Worm (Caenorhabditis elegans): Measurements from ENCODE around the gene D1046.2.
A peak's percentile ranks its signal among the peaks of the same experiment; 100 is the strongest.

The D1046.2 gene

ce11 chrIV:8921956-8922355 is 3.9 kb downstream of the D1046.2 start, which contains the start of gene D1046.16 (continued):
- TF ChIP-seq lin-15B (tag; optimal IDR thresholded peaks at IDR 0.05) (peak; percentile 49), elt-3 (tag; optimal IDR thresholded peaks at IDR 0.05) (no peak), egl-27 (tag; optimal IDR thresholded peaks at IDR 0.05) (no peak), ceh-28 (tag; optimal IDR thresholded peaks at IDR 0.05) (peak; percentile 68), nhr-11 (tag; optimal IDR thresholded peaks at IDR 0.05) (no peak), nhr-237 (tag; optimal IDR thresholded peaks at IDR 0.05) (no peak)

- TF ChIP-seq egl-5 (tag; optimal IDR thresholded peaks at IDR 0.05) (peak; percentile 72), ztf-4 (tag; optimal IDR thresholded peaks at IDR 0.05) (no peak), nhr-23 (tag; optimal IDR thresholded peaks at IDR 0.05) (no peak), nhr-11 (tag; optimal IDR thresholded peaks at IDR 0.05) (no peak), pha-4 (tag; optimal IDR thresholded peaks at IDR 0.05) (no peak), aly-2 (tag; optimal IDR thresholded peaks at IDR 0.05) (no peak), fkh-2 (tag; optimal IDR thresholded peaks at IDR 0.05) (no peak)
Observed at ce11 chrIV:8921166-8921565, 4.7 kb downstream of the D1046.2 start.

DNA sequence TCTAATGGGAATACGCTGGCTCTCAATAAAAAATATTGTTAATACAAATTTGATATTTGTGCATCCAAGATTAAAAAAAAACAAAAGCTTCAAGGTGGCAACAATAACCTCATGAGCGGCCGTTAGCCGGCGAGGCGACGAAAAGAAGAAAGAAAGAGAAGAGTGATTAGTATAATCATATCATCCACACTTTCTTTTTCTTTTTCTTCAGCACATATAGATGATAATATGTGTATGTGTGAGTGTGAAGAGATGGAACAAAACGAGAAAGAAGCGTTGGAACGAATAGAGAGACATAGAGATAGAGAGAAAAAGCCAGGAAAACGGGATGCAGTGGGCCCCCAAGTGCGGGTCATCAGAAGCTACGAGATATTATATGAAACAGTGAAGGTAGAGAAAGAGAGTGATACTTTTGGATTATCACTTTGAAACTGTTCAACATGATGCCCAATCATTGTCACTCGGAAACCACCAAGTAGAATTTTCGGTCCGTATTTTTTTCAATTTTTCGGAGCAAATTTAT is 5.5 kb downstream of the D1046.2 start:
- TF ChIP-seq hmg-11 (tag; optimal IDR thresholded peaks at IDR 0.05) (peak; percentile 41), unc-39 (tag; optimal IDR thresholded peaks at IDR 0.05) (no peak), lin-39 (tag; optimal IDR thresholded peaks at IDR 0.05) (peak; percentile 6), lin-15B (tag; optimal IDR thresholded peaks at IDR 0.05) (no peak), elt-3 (tag; optimal IDR thresholded peaks at IDR 0.05) (peak in 1 of 3 experiments; percentile 56), nhr-43 (tag; optimal IDR thresholded peaks at IDR 0.05; ENCODE audit: poor library complexity, severe bottlenecking) (peak; percentile 1), nhr-23 (tag; optimal IDR thresholded peaks at IDR 0.05) (peak; percentile 40), nfya-1 (tag; optimal IDR thresholded peaks at IDR 0.05; ENCODE audit: insufficient read depth) (peak; percentile 23), ztf-4 (tag; optimal IDR thresholded peaks at IDR 0.05) (no peak), pha-4 (tag; optimal IDR thresholded peaks at IDR 0.05) (no peak)

ce11 chrIV:8918790-8919189 is 7.1 kb downstream of the D1046.2 start, which contains the start of gene rap-1:
Gene rap-1 (minus strand): TSS chrIV:8918890.
- TF ChIP-seq nhr-76 (tag; optimal IDR thresholded peaks at IDR 0.05) (no peak), R02D3.7 (tag; optimal IDR thresholded peaks at IDR 0.05) (no peak), ztf-11 (tag; optimal IDR thresholded peaks at IDR 0.05) (no peak), tbx-2 (tag; optimal IDR thresholded peaks at IDR 0.05) (no peak), pha-4 (tag; optimal IDR thresholded peaks at IDR 0.05) (no peak), nfya-1 (tag; optimal IDR thresholded peaks at IDR 0.05; ENCODE audit: insufficient read depth) (no peak), ztf-4 (tag; optimal IDR thresholded peaks at IDR 0.05) (no peak), elt-1 (tag; optimal IDR thresholded peaks at IDR 0.05) (no peak), skn-1 (tag; optimal IDR thresholded peaks at IDR 0.05) (no peak), fos-1 (tag; optimal IDR thresholded peaks at IDR 0.05) (no peak), fkh-2 (tag; optimal IDR thresholded peaks at IDR 0.05) (no peak), nhr-43 (tag; optimal IDR thresholded peaks at IDR 0.05; ENCODE audit: poor library complexity, severe bottlenecking) (no peak), nhr-28 (tag; optimal IDR thresholded peaks at IDR 0.05) (no peak), lsy-12 (tag; optimal IDR thresholded peaks at IDR 0.05) (no peak)

DNA sequence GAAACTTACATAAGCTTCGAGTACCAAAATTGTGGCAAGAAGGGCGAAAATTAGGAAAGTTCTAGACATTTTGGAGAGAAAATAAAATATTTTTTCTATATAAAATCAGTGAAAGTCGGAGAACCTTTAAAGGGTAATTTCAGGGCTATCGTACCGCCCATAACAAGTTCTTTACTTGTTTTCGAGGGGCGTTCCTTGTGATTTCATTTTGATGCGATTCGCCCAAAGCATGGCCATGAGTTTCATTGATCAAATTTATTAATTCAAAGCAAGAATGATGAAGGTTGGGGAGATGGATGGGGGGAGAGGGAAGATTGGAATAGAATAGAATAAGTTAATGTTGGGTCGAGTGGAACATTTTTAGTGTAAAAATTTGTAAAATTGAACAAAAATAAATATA is 9.9 kb downstream of the D1046.2 start, which contains the start of gene C27B7.9:
TSS of gene C27B7.9 (minus strand) at position 101 of the 400 bp plus-strand sequence.
- no peak for TF ChIP-seq fkh-10 (GFP tag; optimal IDR thresholded peaks at IDR 0.05)
- TF ChIP-seq daf-12 (tag; optimal IDR thresholded peaks at IDR 0.05) = no peak
- no peak for TF ChIP-seq pha-4 (tag; optimal IDR thresholded peaks at IDR 0.05)
- no peak for TF ChIP-seq nfya-1 (tag; optimal IDR thresholded peaks at IDR 0.05; ENCODE audit: insufficient read depth)
- TF ChIP-seq R02D3.7 (tag; optimal IDR thresholded peaks at IDR 0.05) = no peak
- TF ChIP-seq jun-1 (tag; optimal IDR thresholded peaks at IDR 0.05) = no peak
- TF ChIP-seq lsy-12 (tag; optimal IDR thresholded peaks at IDR 0.05) = no peak
- TF ChIP-seq nhr-12 (tag; optimal IDR thresholded peaks at IDR 0.05) = no peak
- TF ChIP-seq skn-1 (tag; optimal IDR thresholded peaks at IDR 0.05) = no peak
- no peak for TF ChIP-seq ceh-16 (tag; optimal IDR thresholded peaks at IDR 0.05)
- no peak for TF ChIP-seq lin-39 (tag; optimal IDR thresholded peaks at IDR 0.05)
- TF ChIP-seq elt-2 (tag; optimal IDR thresholded peaks at IDR 0.05) = no peak
- TF ChIP-seq ztf-4 (tag; optimal IDR thresholded peaks at IDR 0.05) = no peak
- TF ChIP-seq lin-15B (tag; optimal IDR thresholded peaks at IDR 0.05) = no peak
- TF ChIP-seq egl-5 (tag; optimal IDR thresholded peaks at IDR 0.05) = no peak
- no peak for TF ChIP-seq nhr-28 (tag; optimal IDR thresholded peaks at IDR 0.05)
